Fruit fly (Drosophila melanogaster): ENCODE data around the gene cindr.
A peak's percentile ranks its signal among the peaks of the same experiment; 100 is the strongest.

DNA sequence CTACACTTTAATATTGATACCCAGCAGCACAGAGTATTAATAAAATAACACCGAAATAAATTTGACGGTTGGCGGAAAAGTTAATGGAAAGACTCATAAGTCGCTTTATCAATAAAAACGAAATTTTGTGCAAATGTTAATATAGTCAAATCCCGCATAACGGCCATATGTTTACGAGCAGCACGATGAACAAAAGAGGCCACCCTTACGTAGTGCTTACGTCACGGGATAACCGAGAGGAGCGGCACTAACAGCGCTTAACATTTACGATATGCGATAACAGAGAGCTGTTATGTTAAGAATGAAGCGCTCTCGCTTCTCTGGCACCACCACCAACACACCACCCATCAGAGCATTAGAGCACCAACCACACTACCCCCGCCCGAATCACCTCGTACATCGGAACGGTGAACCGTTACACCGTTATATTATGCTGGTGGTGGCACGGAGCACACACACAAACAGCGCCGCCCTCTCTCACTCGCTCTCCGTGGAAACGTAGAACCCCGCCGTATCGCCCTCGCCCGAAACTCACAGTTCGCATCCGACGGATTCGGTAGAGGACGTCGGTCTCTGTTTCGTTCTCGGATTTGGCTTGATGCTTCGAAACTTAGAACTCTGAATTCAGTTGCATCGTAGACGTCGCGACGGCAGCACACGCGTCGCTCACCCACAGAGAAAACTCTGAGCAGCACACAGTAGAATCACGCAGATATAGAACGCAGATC, 42.9 kb upstream of the cindr start, which contains the start of gene zfh1:
- no peak for TF ChIP-seq fru (GFP tag; optimal IDR thresholded peaks at IDR 0.05)
- peak; percentile 4 for TF ChIP-seq psq (GFP tag; optimal IDR thresholded peaks at IDR 0.05)
- no peak for TF ChIP-seq sage (GFP tag; optimal IDR thresholded peaks at IDR 0.05)
- peak; percentile 67 for TF ChIP-seq Dif (GFP tag; optimal IDR thresholded peaks at IDR 0.05; ENCODE audit: partially characterized antibody)
- TF ChIP-seq br (GFP tag; optimal IDR thresholded peaks at IDR 0.05), result no peak
- TF ChIP-seq brk (GFP tag; optimal IDR thresholded peaks at IDR 0.05), result no peak
- no peak for TF ChIP-seq GATAd (GFP tag; optimal IDR thresholded peaks at IDR 0.05)
- TF ChIP-seq Sp1 (GFP tag; optimal IDR thresholded peaks at IDR 0.05), result peak; percentile 0
- TF ChIP-seq Abd-B (GFP tag; optimal IDR thresholded peaks at IDR 0.05), result no peak
- TF ChIP-seq OdsH (GFP tag; optimal IDR thresholded peaks at IDR 0.05), result no peak

All from whole organism, wandering third instar larva.